Fruit fly (Drosophila melanogaster) whole organism, embryonic: ENCODE results near the gene Dh31.

Source experiments
- BEAF-32 ChIP-seq: fragments of 200-800 bp; sonication (Bioruptor generic); optimal IDR thresholded peaks from 3 replicates; lab custom pipeline; 2017; ENCODE audit warnings: missing biosample characterization, missing genetic modification characterization, mild to moderate bottlenecking, moderate library complexity, missing genetic modification reagents
- CG12236 ChIP-seq: fragments of 200-800 bp; sonication (Bioruptor generic); optimal IDR thresholded peaks from 2 replicates; lab custom pipeline; 2016; ENCODE audit warnings: missing biosample characterization, missing genetic modification characterization
- CG13287 ChIP-seq: fragments of 200-800 bp; sonication (Bioruptor generic); IDR thresholded peaks from 2 replicates; pipeline ENCODE4 v1.3.6; 2022; ENCODE audit warnings: missing biosample characterization, missing genetic modification characterization; ENCODE audit not compliant: partially characterized antibody
- CG17186 ChIP-seq: fragments of 200-800 bp; sonication (Bioruptor generic); optimal IDR thresholded peaks from 3 replicates; lab custom pipeline; 2017; ENCODE audit warnings: missing biosample characterization, missing genetic modification reagents, missing genetic modification characterization
- CG2116 ChIP-seq: fragments of 200-800 bp; sonication (Bioruptor generic); optimal IDR thresholded peaks from 3 replicates; lab custom pipeline; 2018; ENCODE audit warnings: missing biosample characterization, mild to moderate bottlenecking, missing genetic modification characterization
- CG3065 ChIP-seq: fragments of 200-800 bp; sonication (Bioruptor generic); optimal IDR thresholded peaks from 2 replicates; lab custom pipeline; 2016; ENCODE audit warnings: missing biosample characterization, missing genetic modification characterization
- CG4360 ChIP-seq: fragments of 200-800 bp; sonication (Bioruptor generic); IDR thresholded peaks from 2 replicates; pipeline ENCODE4 v1.3.6; 2022; ENCODE audit warnings: missing biosample characterization, missing genetic modification characterization
- CG8281 ChIP-seq: fragments of 200-800 bp; sonication (Bioruptor generic); optimal IDR thresholded peaks from 2 replicates; lab custom pipeline; 2018; ENCODE audit warnings: missing biosample characterization, mild to moderate bottlenecking, missing genetic modification characterization, moderate library complexity
- CkIIα-i1 ChIP-seq: fragments of 200-800 bp; sonication (Bioruptor generic); IDR thresholded peaks from 2 replicates; pipeline ENCODE4 v1.3.6; 2022; ENCODE audit warnings: missing biosample characterization, missing genetic modification characterization
- Dref ChIP-seq: fragments of 200-800 bp; sonication (Bioruptor generic); IDR thresholded peaks from 2 replicates; pipeline ENCODE4 v1.3.6; 2022; ENCODE audit warnings: missing biosample characterization, missing genetic modification characterization
- Gug ChIP-seq: fragments of 200-800 bp; sonication (Bioruptor generic); IDR thresholded peaks from 4 replicates; pipeline ENCODE4 v1.3.6; 2022; ENCODE audit warnings: missing biosample characterization, missing genetic modification characterization
- Med ChIP-seq: fragments of 200-800 bp; sonication (Bioruptor generic); peaks from one replicate; lab custom pipeline; 2016; ENCODE audit warnings: missing biosample characterization, missing genetic modification characterization, mild to moderate bottlenecking, inconsistent platforms, moderate library complexity
- Opbp ChIP-seq: fragments of 200-800 bp; sonication (Bioruptor generic); IDR thresholded peaks from 3 replicates; pipeline ENCODE4 v1.3.6; 2022; ENCODE audit warnings: missing biosample characterization, missing genetic modification characterization; ENCODE audit not compliant: partially characterized antibody
- Rx ChIP-seq: fragments of 200-800 bp; sonication (Bioruptor generic); IDR thresholded peaks from 2 replicates; pipeline ENCODE4 v1.3.6; 2022; ENCODE audit warnings: missing biosample characterization, missing genetic modification characterization
- Sry-δ ChIP-seq: fragments of 200-800 bp; sonication (Bioruptor generic); optimal IDR thresholded peaks from 2 replicates; lab custom pipeline; 2016; ENCODE audit warnings: missing biosample characterization, missing genetic modification characterization
- corto ChIP-seq: fragments of 200-800 bp; sonication (Bioruptor generic); optimal IDR thresholded peaks from 2 replicates; lab custom pipeline; 2016; ENCODE audit warnings: missing biosample characterization, mild to moderate bottlenecking, missing genetic modification characterization, moderate library complexity

Gene Dh31

DNA sequence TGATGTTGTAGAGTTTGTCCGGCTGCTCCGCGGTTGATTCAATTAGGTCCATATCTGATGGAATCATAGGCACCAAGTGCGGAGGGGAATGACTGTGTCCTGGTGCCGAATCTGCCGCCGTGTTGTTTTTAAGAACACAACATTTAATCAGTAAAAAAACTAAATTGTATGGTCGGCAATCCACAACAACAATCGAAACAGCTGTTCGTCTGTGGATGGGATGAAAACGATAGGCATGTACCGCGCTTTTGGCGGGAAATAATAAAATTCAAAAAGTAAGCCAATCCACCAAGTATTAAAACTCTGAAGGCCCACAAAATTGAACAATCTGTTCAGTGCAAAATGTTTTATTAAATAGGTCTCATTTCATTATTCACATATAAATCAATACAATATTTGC, 57.3 kb downstream of the Dh31 start, which contains the start of gene Aasdh (continued):
- TF ChIP-seq CG2116 (GFP tag; lab: Kevin White, UChicago) (peak; percentile 57), Med (GFP tag; lab: Kevin White, UChicago) (no peak), CG12236 (GFP tag; lab: Kevin White, UChicago) (no peak), Dref (GFP tag; lab: Robert Waterston, UW) (peak; percentile 60), Opbp (GFP tag; lab: Robert Waterston, UW) (0 out of 3 replicates have a peak, but pooled peaks have one; percentile 19), CG17186 (peak; percentile 33), Sry-δ (peak; percentile 74), CG4360 (GFP tag; lab: Robert Waterston, UW) (peak; percentile 77), BEAF-32 (GFP tag; lab: Kevin White, UChicago) (peak; percentile 22)

- TF ChIP-seq corto (GFP tag; lab: Kevin White, UChicago) (no peak), Gug (GFP tag; lab: Robert Waterston, UW) (no peak), CG3065 (no peak), CkIIα-i1 (GFP tag; lab: Robert Waterston, UW) (no peak), CG8281 (tag; lab: Kevin White, UChicago) (no peak), Rx (no peak), CG13287 (GFP tag; lab: Robert Waterston, UW) (no peak)
These were observed 64.5 kb downstream of the Dh31 start, which contains the start of gene CG31897 for dm6 chr2L:8442147-8442546. Gene CG31897, plus strand, starts transcription at chr2L:8442447.
